Worm (Caenorhabditis elegans): ENCODE results near the gene W02G9.3.

W02G9.3 gene

DNA sequence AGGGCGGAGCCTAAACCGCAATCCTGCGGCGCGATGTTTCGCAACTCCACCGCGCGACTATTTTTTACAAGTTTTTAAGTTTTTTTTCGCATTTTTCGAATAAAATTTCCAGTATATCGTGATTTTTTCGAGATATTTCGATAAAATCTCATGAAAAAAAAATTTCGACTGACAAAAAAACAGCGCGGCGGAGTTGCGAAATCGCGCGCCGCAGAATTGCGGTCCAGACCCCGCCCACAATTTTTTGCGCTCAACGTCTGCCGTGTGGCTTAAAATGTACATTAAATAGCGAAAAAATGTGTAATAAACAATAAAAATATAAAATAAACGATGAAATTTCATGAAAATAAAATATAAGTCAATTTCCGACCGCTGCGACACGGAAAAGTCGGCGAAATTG is 24.9 kb downstream of the W02G9.3 start (continued):
- no peak for TF ChIP-seq unc-130 (GFP tag; optimal IDR thresholded peaks at IDR 0.05)
- 0 out of 2 replicates have a peak, but pooled peaks have one; percentile 16 for TF ChIP-seq madf-6 (GFP tag; IDR thresholded peaks at IDR 0.05)
- no peak for TF ChIP-seq cebp-2 (GFP tag; IDR thresholded peaks at IDR 0.05)
- no peak for TF ChIP-seq lin-26 (GFP tag; IDR thresholded peaks at IDR 0.05)
- no peak for TF ChIP-seq tlf-1 (GFP tag; optimal IDR thresholded peaks at IDR 0.05)
- no peak for TF ChIP-seq rcor-1 (GFP tag; IDR thresholded peaks at IDR 0.05)
- TF ChIP-seq snpc-4 (GFP tag; optimal IDR thresholded peaks at IDR 0.05): peak; percentile 14
- no peak for TF ChIP-seq snpc-4 (tag; optimal IDR thresholded peaks at IDR 0.05)
- no peak for TF ChIP-seq nhr-120 (GFP tag; IDR thresholded peaks at IDR 0.05)

DNA sequence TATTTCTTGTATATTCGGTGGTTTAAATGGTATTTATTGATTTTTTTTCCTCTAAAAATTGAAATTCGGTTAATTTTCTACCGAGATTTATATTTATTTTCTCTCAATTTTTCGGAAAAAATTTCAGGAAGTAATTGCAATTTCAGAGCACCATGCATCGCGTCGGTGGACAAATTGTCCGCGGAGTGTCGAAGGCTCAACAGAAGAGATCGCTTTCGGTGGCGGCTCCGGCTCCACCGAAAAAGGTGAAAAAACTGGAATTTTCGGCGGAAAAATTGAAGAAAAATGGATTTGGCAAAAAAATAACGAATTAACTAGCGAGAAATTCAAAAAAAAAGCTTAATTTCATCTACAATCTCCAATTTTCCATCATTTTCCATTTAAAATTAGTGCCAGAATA is 26.0 kb downstream of the W02G9.3 start, which contains the start of gene nuo-5:
Gene nuo-5 (plus strand): TSS at position 147 of the 400 bp plus-strand sequence.
- TF ChIP-seq lin-54 (GFP tag; optimal IDR thresholded peaks at IDR 0.05) (peak; percentile 7), F57A8.1 (GFP tag; optimal IDR thresholded peaks at IDR 0.05) (no peak), C06A6.2 (GFP tag; conservative IDR thresholded peaks at IDR 0.05) (no peak), bed-1 (GFP tag; IDR thresholded peaks at IDR 0.05) (no peak), let-526 (GFP tag; IDR thresholded peaks at IDR 0.05) (no peak), somi-1 (GFP tag; optimal IDR thresholded peaks at IDR 0.05) (no peak), mes-4 (tag; optimal IDR thresholded peaks at IDR 0.05) (no peak), B0336.3 (GFP tag; IDR thresholded peaks at IDR 0.05) (0 out of 2 replicates have a peak, but pooled peaks have one; percentile 46), madf-6 (GFP tag; IDR thresholded peaks at IDR 0.05) (peak; percentile 32; the same call in 1 of the 2 replicates), zim-3 (tag; optimal IDR thresholded peaks at IDR 0.05) (no peak), C17E4.6 (GFP tag; IDR thresholded peaks at IDR 0.05) (no peak), nhr-120 (GFP tag; IDR thresholded peaks at IDR 0.05) (0 out of 2 replicates have a peak, but pooled peaks have one; percentile 37), athp-1 (tag; optimal IDR thresholded peaks at IDR 0.05) (peak; percentile 31), F52B5.7 (tag; optimal IDR thresholded peaks at IDR 0.05) (peak; percentile 50), tbx-9 (tag; optimal IDR thresholded peaks at IDR 0.05; ENCODE audit: borderline replicate concordance) (no peak), Y53G8AR.9 (GFP tag; conservative IDR thresholded peaks at IDR 0.05) (0 out of 2 replicates have a peak, but pooled peaks have one; percentile 33), rpc-1 (optimal IDR thresholded peaks at IDR 0.05) (no peak), rpc-1 (tag; optimal IDR thresholded peaks at IDR 0.05) (no peak), gei-17 (GFP tag; optimal IDR thresholded peaks at IDR 0.05) (no peak), F39B2.1 (GFP tag; IDR thresholded peaks at IDR 0.05) (no peak), snpc-4 (GFP tag; optimal IDR thresholded peaks at IDR 0.05) (no peak), snpc-4 (tag; optimal IDR thresholded peaks at IDR 0.05) (no peak), hlh-26 (GFP tag; conservative IDR thresholded peaks at IDR 0.05) (no peak), mcd-1 (GFP tag; IDR thresholded peaks at IDR 0.05) (peak; percentile 51), repo-1 (tag; optimal IDR thresholded peaks at IDR 0.05) (no peak)

DNA sequence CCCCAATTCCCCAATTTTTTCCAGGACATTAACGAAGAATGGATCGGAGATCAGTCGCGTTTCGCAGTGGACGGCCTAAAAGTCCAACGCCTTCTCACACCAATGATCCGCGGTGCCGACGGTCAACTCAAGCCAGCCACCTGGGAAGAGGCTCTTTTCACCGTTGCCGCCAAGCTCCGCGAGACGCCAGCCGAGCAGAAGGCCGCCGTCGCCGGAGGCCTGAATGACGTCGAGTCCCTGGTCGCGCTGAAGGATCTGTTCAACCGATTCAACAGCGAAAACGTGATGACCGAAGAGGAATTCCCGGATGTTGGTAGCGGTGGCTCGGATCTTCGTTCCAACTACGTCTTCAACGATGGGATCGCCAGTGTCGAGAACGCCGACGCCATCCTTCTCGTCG is 30.1 kb downstream of the W02G9.3 start:
- TF ChIP-seq repo-1 (tag; optimal IDR thresholded peaks at IDR 0.05): no peak
- TF ChIP-seq mcd-1 (GFP tag; IDR thresholded peaks at IDR 0.05): 0 out of 2 replicates have a peak, but pooled peaks have one; percentile 10
- 0 out of 2 replicates have a peak, but pooled peaks have one; percentile 9 for TF ChIP-seq madf-3 (GFP tag; IDR thresholded peaks at IDR 0.05)
- no peak for TF ChIP-seq aptf-2 (GFP tag; conservative IDR thresholded peaks at IDR 0.05)
- TF ChIP-seq B0261.1 (tag; optimal IDR thresholded peaks at IDR 0.05): no peak
- TF ChIP-seq snpc-1.3 (tag; optimal IDR thresholded peaks at IDR 0.05; ENCODE audit: insufficient read depth): no peak
- peak; percentile 73 for TF ChIP-seq zfh-2 (GFP tag; conservative IDR thresholded peaks at IDR 0.05)

DNA sequence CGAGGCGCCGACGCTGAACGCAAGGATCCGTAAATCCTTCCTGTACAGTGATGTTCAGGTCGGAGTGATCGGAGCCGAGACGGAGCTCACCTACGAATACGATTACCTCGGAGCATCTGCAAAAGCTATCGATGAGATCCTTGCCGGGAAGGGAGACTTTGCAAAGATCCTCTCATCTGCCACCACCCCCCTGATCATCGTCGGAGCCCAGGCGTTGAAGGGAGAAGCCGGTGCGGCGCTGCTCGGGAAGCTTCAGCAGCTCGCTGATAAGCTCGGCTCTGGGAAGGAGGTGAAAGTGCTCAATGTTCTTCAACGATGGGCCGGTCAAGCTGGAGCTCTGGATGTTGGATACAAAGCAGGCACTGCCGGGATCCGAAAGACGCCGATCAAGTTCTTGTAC is 30.5 kb downstream of the W02G9.3 start:
- TF ChIP-seq hlh-12 (tag; optimal IDR thresholded peaks at IDR 0.05): no peak
- TF ChIP-seq egrh-3 (GFP tag; IDR thresholded peaks at IDR 0.05): peak; percentile 71; the same call in 1 of the 2 replicates
- TF ChIP-seq ztf-25 (GFP tag; IDR thresholded peaks at IDR 0.05): 0 out of 2 replicates have a peak, but pooled peaks have one; percentile 3
- peak; percentile 47; the same call in 1 of the 2 replicates for TF ChIP-seq B0336.3 (GFP tag; IDR thresholded peaks at IDR 0.05)
- TF ChIP-seq zfh-2 (GFP tag; conservative IDR thresholded peaks at IDR 0.05): peak; percentile 53; the same call in 1 of the 2 replicates
- TF ChIP-seq dox-1 (GFP tag; IDR thresholded peaks at IDR 0.05): no peak
- TF ChIP-seq madf-10 (tag; optimal IDR thresholded peaks at IDR 0.05): no peak
- no peak for TF ChIP-seq let-526 (GFP tag; IDR thresholded peaks at IDR 0.05)
- no peak for TF ChIP-seq hsf-1 (GFP tag; IDR thresholded peaks at IDR 0.05)
- no peak for TF ChIP-seq tlf-1 (GFP tag; optimal IDR thresholded peaks at IDR 0.05)
